Fruit fly (Drosophila melanogaster): ENCODE results near the gene Myo61F.
A peak's percentile ranks its signal among the peaks of the same experiment; 100 is the strongest.

The Myo61F gene

DNA sequence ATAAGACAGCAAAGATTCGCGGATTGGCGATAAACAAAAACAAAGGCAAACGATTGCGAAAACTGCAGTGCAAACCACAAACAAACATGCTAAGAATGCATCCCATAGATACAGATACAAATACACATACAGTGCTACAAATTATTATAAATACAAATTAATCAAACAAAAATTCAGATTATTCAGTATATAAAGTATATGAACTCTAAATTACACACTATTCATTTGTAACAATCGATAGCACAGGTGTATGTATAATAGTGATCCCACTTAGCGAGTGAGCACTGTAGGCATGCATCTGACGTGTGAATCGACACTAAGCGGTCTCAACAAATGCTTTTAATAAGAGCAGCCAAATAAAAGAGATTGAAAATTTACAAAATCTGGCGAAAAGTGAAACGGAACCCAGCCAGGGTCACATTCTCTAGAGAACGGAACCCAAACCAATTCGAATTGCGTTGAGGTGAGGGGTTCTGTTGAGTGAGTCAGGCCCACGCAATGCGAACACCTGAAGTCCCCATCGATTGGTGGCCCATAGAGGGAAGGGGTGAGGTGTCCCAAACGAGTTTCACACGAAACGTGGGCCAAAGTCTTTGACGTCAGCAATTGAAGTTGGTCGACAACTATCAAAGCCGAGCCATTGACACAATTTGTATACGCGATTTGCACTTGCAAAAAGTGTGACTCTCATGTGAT is 56.3 kb downstream of the Myo61F start (continued):
- TF ChIP-seq CG12391 (tag; optimal IDR thresholded peaks at IDR 0.05) (peak; percentile 6), CG6175 (GFP tag; IDR thresholded peaks at IDR 0.05) (0 out of 3 replicates have a peak, but pooled peaks have one; percentile 20), sens (GFP tag) (peak; percentile 35), Optix (GFP tag; IDR thresholded peaks at IDR 0.05) (no peak), bsh (GFP tag; optimal IDR thresholded peaks at IDR 0.05) (peak in 1 of 2 experiments; percentile 22), onecut (GFP tag; IDR thresholded peaks at IDR 0.05) (peak; percentile 63), kay (GFP tag; optimal IDR thresholded peaks at IDR 0.05) (peak; percentile 4), CG17328 (GFP tag; IDR thresholded peaks at IDR 0.05) (0 out of 2 replicates have a peak, but pooled peaks have one; percentile 24), CG18262 (tag; optimal IDR thresholded peaks at IDR 0.05) (peak; percentile 28), CG8388 (GFP tag; optimal IDR thresholded peaks at IDR 0.05) (peak; percentile 29), Scr (GFP tag; IDR thresholded peaks at IDR 0.05; ENCODE audit: partially characterized antibody) (no peak), knrl (GFP tag; IDR thresholded peaks at IDR 0.05; ENCODE audit: partially characterized antibody) (no peak), CG4854 (GFP tag; optimal IDR thresholded peaks at IDR 0.05) (no peak), CG2712 (tag; optimal IDR thresholded peaks at IDR 0.05) (peak; percentile 41), Xrp1 (GFP tag; IDR thresholded peaks at IDR 0.05) (0 out of 2 replicates have a peak, but pooled peaks have one; percentile 19), crol (GFP tag; IDR thresholded peaks at IDR 0.05) (peak; percentile 63), TFAM (GFP tag; optimal IDR thresholded peaks at IDR 0.05) (no peak), unpg (GFP tag; optimal IDR thresholded peaks at IDR 0.05) (peak; percentile 30), CG6854 (GFP tag; optimal IDR thresholded peaks at IDR 0.05) (no peak), sr (GFP tag; IDR thresholded peaks at IDR 0.05) (peak; percentile 89), BEAF-32 (GFP tag; optimal IDR thresholded peaks at IDR 0.05) (no peak), Atf6 (GFP tag; IDR thresholded peaks at IDR 0.05) (no peak), CG2678 (tag; optimal IDR thresholded peaks at IDR 0.05) (peak; percentile 3), kni (GFP tag; optimal IDR thresholded peaks at IDR 0.05) (peak; percentile 30), pan (optimal IDR thresholded peaks at IDR 0.05) (no peak), pan (GFP tag; optimal IDR thresholded peaks at IDR 0.05 in 1 of 2, IDR thresholded peaks at IDR 0.05 in 1 of 2) (no peak), CG15269 (tag; optimal IDR thresholded peaks at IDR 0.05) (peak; percentile 21), CTCF (GFP tag; optimal IDR thresholded peaks at IDR 0.05) (no peak), CG30403 (GFP tag; optimal IDR thresholded peaks at IDR 0.05) (peak; percentile 7), seq (GFP tag; IDR thresholded peaks at IDR 0.05) (no peak), slbo (GFP tag; IDR thresholded peaks at IDR 0.05) (0 out of 2 replicates have a peak, but pooled peaks have one; percentile 11), CG17361 (GFP tag; IDR thresholded peaks at IDR 0.05) (peak; percentile 43; the same call in 1 of the 3 replicates), sd (tag; optimal IDR thresholded peaks at IDR 0.05) (peak; percentile 86), Drgx (GFP tag; IDR thresholded peaks at IDR 0.05) (peak; percentile 77), NC2α (GFP tag; optimal IDR thresholded peaks at IDR 0.05) (no peak), mam (GFP tag; optimal IDR thresholded peaks at IDR 0.05) (no peak), CG11456 (GFP tag; IDR thresholded peaks at IDR 0.05) (0 out of 3 replicates have a peak, but pooled peaks have one; percentile 2), Six4 (GFP tag; optimal IDR thresholded peaks at IDR 0.05) (no peak), row (GFP tag; IDR thresholded peaks at IDR 0.05) (0 out of 3 replicates have a peak, but pooled peaks have one; percentile 18), Hr51 (GFP tag; optimal IDR thresholded peaks at IDR 0.05) (peak in 1 of 2 experiments; percentile 8), dmrt99B (tag; optimal IDR thresholded peaks at IDR 0.05) (peak; percentile 13), CG1603 (tag; optimal IDR thresholded peaks at IDR 0.05) (peak; percentile 46), usp (GFP tag; optimal IDR thresholded peaks at IDR 0.05) (no peak), Asciz (GFP tag; optimal IDR thresholded peaks at IDR 0.05) (peak; percentile 0), Rfx (GFP tag; IDR thresholded peaks at IDR 0.05) (peak; percentile 10; the same call in 1 of the 2 replicates), CG6689 (GFP tag; IDR thresholded peaks at IDR 0.05) (0 out of 2 replicates have a peak, but pooled peaks have one; percentile 26), Sox102F (GFP tag; optimal IDR thresholded peaks at IDR 0.05) (peak; percentile 48), Oli (tag; optimal IDR thresholded peaks at IDR 0.05) (peak; percentile 18), lbe (GFP tag; optimal IDR thresholded peaks at IDR 0.05) (peak; percentile 38)

Measured in whole organism, embryonic.